Worm (Caenorhabditis elegans) whole organism, late embryonic: ENCODE results near the gene ZK856.7.

Source experiments
- K09A11.1 ChIP-seq: sonication (generic microtip); optimal IDR thresholded peaks from 2 replicates; lab custom pipeline; 2017; ENCODE audit warnings: antibody characterized with exemption, mild to moderate bottlenecking, missing genetic modification characterization, missing compliant biosample characterization; ENCODE audit not compliant: insufficient read depth
- T23F11.4 ChIP-seq: fragments of 200-800 bp; sonication (Bioruptor generic); optimal IDR thresholded peaks from 2 replicates; lab custom pipeline; 2018; ENCODE audit warnings: mild to moderate bottlenecking, missing genetic modification characterization, missing compliant biosample characterization
- ama-1 ChIP-seq: fragments of 150-350 bp; optimal IDR thresholded peaks from 2 replicates; lab custom pipeline; 2014
- dve-1 ChIP-seq: sonication (generic microtip); optimal IDR thresholded peaks from 2 replicates; lab custom pipeline; 2017; ENCODE audit warnings: antibody characterized with exemption, mild to moderate bottlenecking, missing genetic modification characterization, missing compliant biosample characterization
- eyg-1 ChIP-seq: sonication (generic microtip); optimal IDR thresholded peaks from 2 replicates; lab custom pipeline; 2016; ENCODE audit warnings: missing genotype, missing genetic modification characterization, missing compliant biosample characterization
- fkh-10 ChIP-seq: fragments of 150-350 bp; optimal IDR thresholded peaks from 2 replicates; lab custom pipeline; 2014; ENCODE audit warnings: missing biosample characterization, missing genetic modification reagents, missing genetic modification characterization
- hlh-30 ChIP-seq: sonication (generic microtip); optimal IDR thresholded peaks from 2 replicates; lab custom pipeline; 2017; ENCODE audit warnings: antibody characterized with exemption, missing genetic modification characterization, missing compliant biosample characterization; ENCODE audit not compliant: insufficient read depth
- nfya-1 ChIP-seq: sonication (generic microtip); optimal IDR thresholded peaks from 2 replicates; lab custom pipeline; 2017; ENCODE audit warnings: missing genetic modification characterization, mild to moderate bottlenecking, missing compliant biosample characterization, antibody characterized with exemption, moderate library complexity
- pag-3 ChIP-seq: sonication (generic microtip); optimal IDR thresholded peaks from 2 replicates; lab custom pipeline; 2016; ENCODE audit warnings: missing compliant biosample characterization, missing genetic modification characterization, borderline replicate concordance
- pax-1 ChIP-seq: fragments of 150-350 bp; optimal IDR thresholded peaks from 2 replicates; lab custom pipeline; 2014; ENCODE audit warnings: missing biosample characterization, missing genetic modification characterization
- pqm-1 ChIP-seq: sonication (generic microtip); optimal IDR thresholded peaks from 2 replicates; lab custom pipeline; 2016; ENCODE audit warnings: missing genetic modification characterization, missing compliant biosample characterization
- sox-2 ChIP-seq: fragments of 200-800 bp; sonication (Bioruptor generic); IDR thresholded peaks from 2 replicates; pipeline ENCODE4 v1.3.6; 2022; ENCODE audit warnings: missing genetic modification reagents, missing genetic modification characterization, missing compliant biosample characterization
- unc-55 ChIP-seq: sonication (generic microtip); optimal IDR thresholded peaks from 2 replicates; lab custom pipeline; 2017; ENCODE audit warnings: missing biosample characterization, missing genetic modification reagents, missing genetic modification characterization

- TF ChIP-seq pax-1 (no peak), nfya-1 (tag; lab: Kevin White, UChicago) (no peak), ama-1 (no peak), T23F11.4 (GFP tag; lab: Kevin White, UChicago) (no peak), pag-3 (tag; lab: Kevin White, UChicago) (no peak), dve-1 (tag; lab: Kevin White, UChicago) (no peak), pqm-1 (no peak), unc-55 (GFP tag; lab: Kevin White, UChicago) (no peak), eyg-1 (tag; lab: Kevin White, UChicago) (no peak), hlh-30 (tag; lab: Kevin White, UChicago) (no peak), K09A11.1 (no peak), fkh-10 (no peak), sox-2 (GFP tag; lab: Robert Waterston, UW) (no peak)
Measured at ce11 chrV:10191242-10191641, 10.7 kb upstream of the ZK856.7 start.
